Worm (Caenorhabditis elegans) whole organism, late embryonic: Measurements from ENCODE around the gene twk-35.

Experiments
- C08G9.2 ChIP-seq: sonication (generic microtip); optimal IDR thresholded peaks from 2 replicates; lab custom pipeline; 2016; ENCODE audit warnings: mild to moderate bottlenecking, missing genetic modification characterization, moderate library complexity, missing compliant biosample characterization
- F13H6.1 ChIP-seq: sonication (generic microtip); optimal IDR thresholded peaks from 2 replicates; lab custom pipeline; 2016; ENCODE audit warnings: missing genetic modification characterization, missing compliant biosample characterization
- T23F11.4 ChIP-seq: fragments of 200-800 bp; sonication (Bioruptor generic); optimal IDR thresholded peaks from 2 replicates; lab custom pipeline; 2018; ENCODE audit warnings: mild to moderate bottlenecking, missing genetic modification characterization, missing compliant biosample characterization
- Y22D7AL.16 ChIP-seq: sonication (generic microtip); optimal IDR thresholded peaks from 2 replicates; lab custom pipeline; 2016; ENCODE audit warnings: missing genetic modification characterization, missing compliant biosample characterization
- ama-1 ChIP-seq: fragments of 150-350 bp; optimal IDR thresholded peaks from 2 replicates; lab custom pipeline; 2014
- ceh-14 ChIP-seq: sonication (generic microtip); optimal IDR thresholded peaks from 2 replicates; lab custom pipeline; 2016; ENCODE audit warnings: missing genotype, missing genetic modification characterization, missing compliant biosample characterization
- ceh-18 ChIP-seq: sonication (generic microtip); optimal IDR thresholded peaks from 2 replicates; lab custom pipeline; 2016; ENCODE audit warnings: missing genetic modification characterization, missing compliant biosample characterization
- ceh-22 ChIP-seq: sonication (generic microtip); optimal IDR thresholded peaks from 2 replicates; lab custom pipeline; 2017; ENCODE audit warnings: missing biosample characterization, missing genetic modification characterization
- ceh-24 ChIP-seq: sonication (generic microtip); optimal IDR thresholded peaks from 2 replicates; lab custom pipeline; 2016; ENCODE audit warnings: mild to moderate bottlenecking, missing genetic modification characterization, missing compliant biosample characterization
- ceh-30 ChIP-seq: fragments of 150-350 bp; optimal IDR thresholded peaks from 2 replicates; lab custom pipeline; 2014; ENCODE audit warnings: missing biosample characterization, missing genetic modification characterization
- ceh-31 ChIP-seq: sonication (generic microtip); optimal IDR thresholded peaks from 2 replicates; lab custom pipeline; 2016; ENCODE audit warnings: missing genetic modification characterization, missing compliant biosample characterization
- ceh-34 ChIP-seq: sonication (generic microtip); optimal IDR thresholded peaks from 2 replicates; lab custom pipeline; 2016; ENCODE audit warnings: mild to moderate bottlenecking, missing genetic modification characterization, missing compliant biosample characterization
- ceh-48 ChIP-seq: sonication (generic microtip); optimal IDR thresholded peaks from 2 replicates; lab custom pipeline; 2016; ENCODE audit warnings: missing genetic modification characterization, inconsistent platforms, missing compliant biosample characterization
- che-1 ChIP-seq: sonication (generic microtip); optimal IDR thresholded peaks from 2 replicates; lab custom pipeline; 2016; ENCODE audit warnings: mild to moderate bottlenecking, missing genetic modification characterization, missing compliant biosample characterization
- dmd-4 ChIP-seq: sonication (generic microtip); optimal IDR thresholded peaks from 2 replicates; lab custom pipeline; 2016; ENCODE audit warnings: borderline replicate concordance, missing genetic modification characterization, missing compliant biosample characterization
- dve-1 ChIP-seq: sonication (generic microtip); optimal IDR thresholded peaks from 2 replicates; lab custom pipeline; 2017; ENCODE audit warnings: antibody characterized with exemption, mild to moderate bottlenecking, missing genetic modification characterization, missing compliant biosample characterization
- ets-4 ChIP-seq: sonication (generic microtip); optimal IDR thresholded peaks from 2 replicates; lab custom pipeline; 2016; ENCODE audit warnings: missing genetic modification characterization, missing compliant biosample characterization
- fax-1 ChIP-seq: sonication (generic microtip); optimal IDR thresholded peaks from 2 replicates; lab custom pipeline; 2016; ENCODE audit warnings: missing genotype, missing genetic modification characterization, missing compliant biosample characterization
- fkh-6 ChIP-seq: sonication (generic microtip); optimal IDR thresholded peaks from 2 replicates; lab custom pipeline; 2016; ENCODE audit warnings: missing genetic modification characterization, missing compliant biosample characterization
- hlh-30 ChIP-seq: sonication (generic microtip); optimal IDR thresholded peaks from 2 replicates; lab custom pipeline; 2017; ENCODE audit warnings: antibody characterized with exemption, missing genetic modification characterization, missing compliant biosample characterization; ENCODE audit not compliant: insufficient read depth
- hlh-8 ChIP-seq: sonication (generic microtip); optimal IDR thresholded peaks from 2 replicates; lab custom pipeline; 2016; ENCODE audit warnings: missing genotype, missing genetic modification characterization, missing compliant biosample characterization
- lim-6 ChIP-seq: sonication (generic microtip); optimal IDR thresholded peaks from 2 replicates; lab custom pipeline; 2016; ENCODE audit warnings: missing genetic modification characterization, missing compliant biosample characterization
- lin-11 ChIP-seq: fragments of 200-800 bp; sonication (Bioruptor generic); optimal IDR thresholded peaks from 2 replicates; lab custom pipeline; 2018; ENCODE audit warnings: mild to moderate bottlenecking, missing genetic modification characterization, missing compliant biosample characterization
- madf-2 ChIP-seq: sonication (generic microtip); optimal IDR thresholded peaks from 2 replicates; lab custom pipeline; 2017; ENCODE audit warnings: missing genetic modification characterization, missing compliant biosample characterization
- nfya-1 ChIP-seq: sonication (generic microtip); optimal IDR thresholded peaks from 2 replicates; lab custom pipeline; 2017; ENCODE audit warnings: missing genetic modification characterization, mild to moderate bottlenecking, missing compliant biosample characterization, antibody characterized with exemption, moderate library complexity
- pag-3 ChIP-seq: sonication (generic microtip); optimal IDR thresholded peaks from 2 replicates; lab custom pipeline; 2016; ENCODE audit warnings: missing compliant biosample characterization, missing genetic modification characterization, borderline replicate concordance
- pax-1 ChIP-seq: fragments of 150-350 bp; optimal IDR thresholded peaks from 2 replicates; lab custom pipeline; 2014; ENCODE audit warnings: missing biosample characterization, missing genetic modification characterization
- pha-2 ChIP-seq: sonication (generic microtip); optimal IDR thresholded peaks from 2 replicates; lab custom pipeline; 2017; ENCODE audit warnings: mild to moderate bottlenecking, missing genetic modification characterization, missing compliant biosample characterization
- pha-4 ChIP-seq: fragments of 150-350 bp; optimal IDR thresholded peaks from 2 replicates; lab custom pipeline; 2018; ENCODE audit warnings: missing biosample characterization, missing genetic modification reagents, missing genetic modification characterization
- pqm-1 ChIP-seq: sonication (generic microtip); optimal IDR thresholded peaks from 2 replicates; lab custom pipeline; 2016; ENCODE audit warnings: missing genetic modification characterization, missing compliant biosample characterization
- ref-2 ChIP-seq: sonication (generic microtip); optimal IDR thresholded peaks from 2 replicates; lab custom pipeline; 2016; ENCODE audit warnings: missing genetic modification characterization, missing compliant biosample characterization
- rnt-1 ChIP-seq: sonication (generic microtip); optimal IDR thresholded peaks from 2 replicates; lab custom pipeline; 2016; ENCODE audit warnings: missing genetic modification characterization, missing compliant biosample characterization
- sdc-2 ChIP-seq: sonication (generic microtip); optimal IDR thresholded peaks from 2 replicates; lab custom pipeline; 2016; ENCODE audit warnings: missing genotype, missing genetic modification characterization, missing compliant biosample characterization
- sox-2 ChIP-seq: fragments of 200-800 bp; sonication (Bioruptor generic); IDR thresholded peaks from 2 replicates; pipeline ENCODE4 v1.3.6; 2022; ENCODE audit warnings: missing genetic modification reagents, missing genetic modification characterization, missing compliant biosample characterization
- syd-9 ChIP-seq: sonication (generic microtip); optimal IDR thresholded peaks from 2 replicates; lab custom pipeline; 2016; ENCODE audit warnings: mild to moderate bottlenecking, missing genetic modification characterization, moderate library complexity, missing compliant biosample characterization
- tbx-2 ChIP-seq: sonication (generic microtip); optimal IDR thresholded peaks from 2 replicates; lab custom pipeline; 2016; ENCODE audit warnings: missing genetic modification characterization, missing compliant biosample characterization
- tbx-7 ChIP-seq: sonication (generic microtip); optimal IDR thresholded peaks from 2 replicates; lab custom pipeline; 2016; ENCODE audit warnings: missing genotype, missing genetic modification characterization, missing compliant biosample characterization
- unc-42 ChIP-seq: sonication (generic microtip); optimal IDR thresholded peaks from 2 replicates; lab custom pipeline; 2016; ENCODE audit warnings: missing genotype, missing genetic modification characterization, missing compliant biosample characterization
- unc-55 ChIP-seq: sonication (generic microtip); optimal IDR thresholded peaks from 2 replicates; lab custom pipeline; 2017; ENCODE audit warnings: missing biosample characterization, missing genetic modification reagents, missing genetic modification characterization

twk-35 gene

ce11 chrV:20832554-20832963, 30.2 kb upstream of the twk-35 start (continued):
- TF ChIP-seq hlh-8 (peak; percentile 58), unc-42 (tag; lab: Kevin White, UChicago) (peak; percentile 78)
- TF ChIP-seq, all 69 proteins: peak for 20

- TF ChIP-seq ceh-22 (tag; lab: Kevin White, UChicago) (no peak), F13H6.1 (tag; lab: Kevin White, UChicago) (no peak), nfya-1 (tag; lab: Kevin White, UChicago) (peak; percentile 1), syd-9 (tag; lab: Kevin White, UChicago) (no peak), lim-6 (tag; lab: Kevin White, UChicago) (no peak)
- TF ChIP-seq, all 69 proteins: peak for 1
Measured at ce11 chrV:20837765-20838164, 25.0 kb upstream of the twk-35 start, which contains the start of gene mrps-12. Gene mrps-12, plus strand, starts transcription at chrV:20838080.

- TF ChIP-seq sox-2 (GFP tag; lab: Robert Waterston, UW): no peak
- TF ChIP-seq ceh-18 (tag; lab: Kevin White, UChicago): no peak
- no peak for TF ChIP-seq pag-3 (tag; lab: Kevin White, UChicago)
- no peak for TF ChIP-seq lin-11 (tag; lab: Kevin White, UChicago)
- no peak for TF ChIP-seq ama-1 (lab: Kevin White, UChicago)
- TF ChIP-seq ceh-24 (tag; lab: Kevin White, UChicago): no peak
- TF ChIP-seq ceh-34 (tag; lab: Kevin White, UChicago): no peak
Measured at ce11 chrV:20838565-20838964, 24.2 kb upstream of the twk-35 start, which contains the start of gene exos-7. Gene exos-7, plus strand, starts transcription at chrV:20838865.

- peak; percentile 10 for TF ChIP-seq ceh-34 (tag; lab: Kevin White, UChicago)
- TF ChIP-seq rnt-1: peak; percentile 11
- peak; percentile 62 for TF ChIP-seq ceh-31 (tag; lab: Kevin White, UChicago)
- peak; percentile 49 for TF ChIP-seq ref-2 (tag; lab: Kevin White, UChicago)
- peak; percentile 35 for TF ChIP-seq tbx-2 (tag; lab: Kevin White, UChicago)
- TF ChIP-seq tbx-7: peak; percentile 4
- TF ChIP-seq C08G9.2 (tag; lab: Kevin White, UChicago): peak; percentile 63
Measured at ce11 chrV:20839307-20839909, 23.4 kb upstream of the twk-35 start.

ce11 chrV:20841484-20841883, 21.3 kb upstream of the twk-35 start:
- TF ChIP-seq ceh-24 (tag; lab: Kevin White, UChicago): no peak
- TF ChIP-seq unc-42 (tag; lab: Kevin White, UChicago): no peak
- TF ChIP-seq ceh-14 (tag; lab: Kevin White, UChicago): no peak
- no peak for TF ChIP-seq Y22D7AL.16 (tag; lab: Kevin White, UChicago)
- TF ChIP-seq ets-4: no peak
- TF ChIP-seq ceh-18 (tag; lab: Kevin White, UChicago): no peak
- TF ChIP-seq rnt-1: no peak

- TF ChIP-seq pha-2 (tag; lab: Kevin White, UChicago): peak; percentile 4
- TF ChIP-seq ceh-31 (tag; lab: Kevin White, UChicago): peak; percentile 9
- no peak for TF ChIP-seq syd-9 (tag; lab: Kevin White, UChicago)
- TF ChIP-seq sox-2 (GFP tag; lab: Robert Waterston, UW): peak; percentile 1; the same call in 1 of the 2 replicates
- peak; percentile 89 for TF ChIP-seq ceh-48 (tag; lab: Kevin White, UChicago)
- no peak for TF ChIP-seq T23F11.4
- no peak for TF ChIP-seq fax-1
- no peak for TF ChIP-seq pha-4 (tag; lab: Kevin White, UChicago)
- TF ChIP-seq sdc-2 (tag; lab: Kevin White, UChicago): no peak
- TF ChIP-seq fkh-6 (tag; lab: Kevin White, UChicago): no peak
- TF ChIP-seq ceh-30: no peak
- peak; percentile 27 for TF ChIP-seq ceh-34 (tag; lab: Kevin White, UChicago)
- TF ChIP-seq dve-1 (tag; lab: Kevin White, UChicago): peak; percentile 42
- TF ChIP-seq hlh-30 (tag; lab: Kevin White, UChicago): peak; percentile 22
- TF ChIP-seq pax-1: peak; percentile 8
- TF ChIP-seq unc-42 (tag; lab: Kevin White, UChicago): peak; percentile 37
- peak; percentile 81 for TF ChIP-seq nfya-1 (tag; lab: Kevin White, UChicago)
- TF ChIP-seq madf-2 (tag; lab: Kevin White, UChicago): no peak
- peak; percentile 53 for TF ChIP-seq tbx-2 (tag; lab: Kevin White, UChicago)
- TF ChIP-seq pqm-1 (tag; lab: Kevin White, UChicago): no peak
- TF ChIP-seq unc-55 (GFP tag; lab: Kevin White, UChicago): peak; percentile 63
- TF ChIP-seq che-1: no peak
- no peak for TF ChIP-seq ceh-14 (tag; lab: Kevin White, UChicago)
- TF ChIP-seq dmd-4 (tag; lab: Kevin White, UChicago): no peak
Measured at ce11 chrV:20845524-20846208, 17.1 kb upstream of the twk-35 start, which contains the start of the genes F31D4.2 and fkb-6. Gene F31D4.2, minus strand, starts transcription at chrV:20845546. Gene fkb-6, plus strand, starts transcription at chrV:20846158.
